Worm (Caenorhabditis elegans): ENCODE results near the gene nprt-1.

The nprt-1 gene

DNA sequence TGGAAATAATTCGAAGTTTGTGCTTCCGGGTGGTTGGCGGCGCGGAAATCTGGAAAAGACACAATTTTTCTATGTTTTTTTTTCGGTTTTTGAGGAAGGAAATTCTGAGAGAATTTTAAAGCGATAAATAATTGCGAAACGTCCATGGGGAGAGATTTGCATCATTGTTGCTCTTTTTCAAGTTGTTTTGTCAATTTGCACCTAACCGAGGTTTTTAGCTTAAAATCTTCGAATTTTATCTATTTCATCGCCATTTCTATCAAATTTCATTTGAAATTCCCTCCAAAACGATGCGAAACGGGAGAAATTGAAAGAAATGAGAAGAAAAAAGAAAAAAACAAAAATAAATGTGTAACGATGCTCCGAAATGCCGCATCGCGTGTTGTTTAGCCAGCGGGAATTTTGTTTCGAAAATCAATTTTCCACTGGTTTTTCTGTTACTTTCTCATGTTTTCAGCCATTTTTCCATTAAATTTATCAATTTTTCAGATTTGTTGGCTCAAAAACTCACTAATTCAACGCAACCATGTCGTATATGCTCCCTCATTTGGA is at the start of gene nprt-1, which contains the start of gene dib-1:
Gene nprt-1, minus strand, starts transcription at position 51 of the 552 bp plus-strand sequence.
Gene dib-1, plus strand, starts transcription at position 482 of the 552 bp plus-strand sequence.
- peak; percentile 21 for TF ChIP-seq sma-9 (GFP tag; optimal IDR thresholded peaks at IDR 0.05)
- no peak for TF ChIP-seq sma-9 (tag; optimal IDR thresholded peaks at IDR 0.05)
- peak; percentile 73 for TF ChIP-seq lin-13 (GFP tag; optimal IDR thresholded peaks at IDR 0.05)
- TF ChIP-seq nhr-6 (tag; optimal IDR thresholded peaks at IDR 0.05): peak; percentile 12
- TF ChIP-seq unc-55 (GFP tag; optimal IDR thresholded peaks at IDR 0.05): peak; percentile 87
- TF ChIP-seq fos-1 (tag; optimal IDR thresholded peaks at IDR 0.05): peak; percentile 3
- peak; percentile 35 for TF ChIP-seq nhr-25 (tag; optimal IDR thresholded peaks at IDR 0.05)
- peak; percentile 64 for TF ChIP-seq nhr-129 (tag; optimal IDR thresholded peaks at IDR 0.05)
- TF ChIP-seq lsy-2 (tag; optimal IDR thresholded peaks at IDR 0.05): peak; percentile 52 to 79
- peak; percentile 7 for TF ChIP-seq nhr-21 (tag; optimal IDR thresholded peaks at IDR 0.05)
- TF ChIP-seq unc-39 (tag; optimal IDR thresholded peaks at IDR 0.05): no peak
- TF ChIP-seq ceh-82 (tag; optimal IDR thresholded peaks at IDR 0.05): no peak
- peak; percentile 64 for TF ChIP-seq crh-2 (tag; optimal IDR thresholded peaks at IDR 0.05)
- no peak for TF ChIP-seq aly-2 (tag; optimal IDR thresholded peaks at IDR 0.05)
- peak; percentile 86 for TF ChIP-seq gmeb-1 (tag; optimal IDR thresholded peaks at IDR 0.05)
- peak; percentile 71 for TF ChIP-seq C34F6.9 (tag; optimal IDR thresholded peaks at IDR 0.05)

DNA sequence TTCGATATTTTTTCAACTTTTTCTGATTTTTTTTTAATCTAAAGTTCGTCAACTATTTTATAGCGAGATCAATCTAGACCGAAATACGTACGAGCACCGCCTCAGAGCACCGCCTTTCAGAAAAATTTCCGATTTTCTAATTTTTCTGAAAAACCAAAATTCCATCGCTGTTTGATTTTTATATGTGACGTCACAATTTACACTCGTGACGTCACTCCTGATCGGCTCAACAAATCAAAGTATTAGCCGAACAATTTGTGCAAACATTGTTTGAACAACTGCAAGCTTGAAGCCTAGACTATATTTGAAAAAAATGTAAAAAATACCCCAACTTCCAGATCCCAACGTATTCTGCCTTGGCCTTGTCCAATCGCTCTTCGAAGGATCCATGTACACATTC is 44.9 kb upstream of the nprt-1 start:
- TF ChIP-seq R02D3.7 (tag; optimal IDR thresholded peaks at IDR 0.05): no peak
- TF ChIP-seq crh-2 (tag; optimal IDR thresholded peaks at IDR 0.05): no peak
- no peak for TF ChIP-seq sem-4 (tag; optimal IDR thresholded peaks at IDR 0.05)
- TF ChIP-seq C34F6.9 (tag; optimal IDR thresholded peaks at IDR 0.05): no peak
- TF ChIP-seq nhr-77 (tag; optimal IDR thresholded peaks at IDR 0.05): no peak
- no peak for TF ChIP-seq nhr-12 (tag; optimal IDR thresholded peaks at IDR 0.05)
- no peak for TF ChIP-seq nhr-11 (tag; optimal IDR thresholded peaks at IDR 0.05)
- no peak for TF ChIP-seq mab-5 (tag; optimal IDR thresholded peaks at IDR 0.05)
- TF ChIP-seq blmp-1 (tag; optimal IDR thresholded peaks at IDR 0.05; ENCODE audit: insufficient read depth): no peak
- TF ChIP-seq snpc-4 (tag; optimal IDR thresholded peaks at IDR 0.05): no peak
- no peak for TF ChIP-seq alr-1 (tag; optimal IDR thresholded peaks at IDR 0.05)
- no peak for TF ChIP-seq egl-27 (tag; optimal IDR thresholded peaks at IDR 0.05)
- no peak for TF ChIP-seq mbf-1 (tag; optimal IDR thresholded peaks at IDR 0.05)

DNA sequence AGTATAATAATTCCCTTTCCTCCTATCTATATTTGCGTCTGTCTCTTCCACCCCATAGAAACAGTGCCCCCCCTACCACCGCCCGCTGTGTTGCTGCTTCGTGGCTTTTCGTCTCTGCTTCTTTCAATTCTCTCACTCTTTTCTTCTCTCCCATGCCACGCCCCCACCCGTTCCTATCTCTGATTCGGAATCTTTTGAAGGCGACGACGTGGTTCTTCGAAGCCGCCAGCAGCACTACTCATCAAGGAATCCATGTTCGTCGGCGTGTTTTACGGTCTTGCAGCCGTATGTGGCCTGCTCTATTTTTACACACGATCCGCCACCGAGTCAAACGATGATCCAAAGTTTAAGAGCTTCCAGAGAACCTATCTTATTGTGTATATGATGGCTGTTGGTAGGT is 41.0 kb upstream of the nprt-1 start, which contains the start of gene samt-1:
Gene samt-1, plus strand, starts transcription at position 176 of the 400 bp plus-strand sequence.
- TF ChIP-seq lin-11 (tag; optimal IDR thresholded peaks at IDR 0.05) (no peak), sem-4 (tag; optimal IDR thresholded peaks at IDR 0.05) (no peak), elt-1 (tag; optimal IDR thresholded peaks at IDR 0.05) (no peak), sma-9 (GFP tag; optimal IDR thresholded peaks at IDR 0.05) (no peak), sma-9 (tag; optimal IDR thresholded peaks at IDR 0.05) (no peak), ZK546.5 (tag; optimal IDR thresholded peaks at IDR 0.05) (no peak), mdl-1 (tag; optimal IDR thresholded peaks at IDR 0.05) (no peak), nhr-12 (tag; optimal IDR thresholded peaks at IDR 0.05) (no peak), blmp-1 (tag; optimal IDR thresholded peaks at IDR 0.05; ENCODE audit: insufficient read depth) (no peak), nhr-23 (tag; optimal IDR thresholded peaks at IDR 0.05) (no peak), nhr-129 (tag; optimal IDR thresholded peaks at IDR 0.05) (no peak), nhr-25 (tag; optimal IDR thresholded peaks at IDR 0.05) (no peak), unc-39 (tag; optimal IDR thresholded peaks at IDR 0.05) (no peak), crh-2 (tag; optimal IDR thresholded peaks at IDR 0.05) (no peak), C34F6.9 (tag; optimal IDR thresholded peaks at IDR 0.05) (no peak), egl-27 (tag; optimal IDR thresholded peaks at IDR 0.05) (no peak), gmeb-1 (tag; optimal IDR thresholded peaks at IDR 0.05) (no peak)

DNA sequence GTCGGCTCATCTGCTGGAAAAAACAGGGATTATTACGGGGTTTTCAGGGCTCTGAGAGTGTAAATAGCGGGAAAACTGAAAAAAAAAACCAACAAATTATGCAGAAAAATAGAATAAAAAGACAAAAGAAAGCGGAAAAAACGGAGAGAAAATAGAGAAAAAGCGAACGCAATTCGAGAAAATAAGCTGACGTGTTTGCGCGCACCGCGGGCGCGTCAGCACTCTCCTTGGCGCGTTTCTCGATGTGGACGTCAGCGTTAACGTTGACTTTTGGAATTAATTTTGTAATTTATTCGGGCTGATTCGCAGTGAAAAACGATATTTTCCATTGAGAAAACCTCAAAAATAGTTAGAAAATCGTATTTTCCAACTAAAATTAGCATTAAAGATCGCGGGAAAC is 38.2 kb upstream of the nprt-1 start, which contains the start of gene manf-1:
Gene manf-1, minus strand, starts transcription at position 13 of the 400 bp plus-strand sequence.
- TF ChIP-seq nhr-25 (tag; optimal IDR thresholded peaks at IDR 0.05): peak; percentile 59
- TF ChIP-seq nhr-237 (tag; optimal IDR thresholded peaks at IDR 0.05): no peak
- peak; percentile 33 for TF ChIP-seq sem-4 (tag; optimal IDR thresholded peaks at IDR 0.05)
- peak; percentile 51 for TF ChIP-seq fos-1 (tag; optimal IDR thresholded peaks at IDR 0.05)
- TF ChIP-seq lin-39 (tag; optimal IDR thresholded peaks at IDR 0.05): no peak
- TF ChIP-seq egl-27 (tag; optimal IDR thresholded peaks at IDR 0.05): no peak
- TF ChIP-seq ztf-11 (tag; optimal IDR thresholded peaks at IDR 0.05): no peak
- TF ChIP-seq ztf-4 (tag; optimal IDR thresholded peaks at IDR 0.05): no peak
- peak; percentile 83 for TF ChIP-seq gmeb-1 (tag; optimal IDR thresholded peaks at IDR 0.05)
- no peak for TF ChIP-seq blmp-1 (tag; optimal IDR thresholded peaks at IDR 0.05; ENCODE audit: insufficient read depth)
- TF ChIP-seq elt-3 (tag; optimal IDR thresholded peaks at IDR 0.05): no peak
- TF ChIP-seq mdl-1 (tag; optimal IDR thresholded peaks at IDR 0.05): no peak
- no peak for TF ChIP-seq dmd-4 (tag; optimal IDR thresholded peaks at IDR 0.05)
- no peak for TF ChIP-seq nhr-12 (tag; optimal IDR thresholded peaks at IDR 0.05)
- no peak for TF ChIP-seq nhr-10 (tag; optimal IDR thresholded peaks at IDR 0.05)
- no peak for TF ChIP-seq nhr-23 (tag; optimal IDR thresholded peaks at IDR 0.05)
- TF ChIP-seq lsy-2 (tag; optimal IDR thresholded peaks at IDR 0.05): peak; percentile 83 to 89
- no peak for TF ChIP-seq mbf-1 (tag; optimal IDR thresholded peaks at IDR 0.05)
- TF ChIP-seq zag-1 (tag; optimal IDR thresholded peaks at IDR 0.05): no peak
- TF ChIP-seq ceh-82 (tag; optimal IDR thresholded peaks at IDR 0.05): no peak
- TF ChIP-seq nhr-21 (tag; optimal IDR thresholded peaks at IDR 0.05): peak; percentile 50
- TF ChIP-seq alr-1 (tag; optimal IDR thresholded peaks at IDR 0.05): no peak
- peak; percentile 54 for TF ChIP-seq nhr-129 (tag; optimal IDR thresholded peaks at IDR 0.05)
- TF ChIP-seq R02D3.7 (tag; optimal IDR thresholded peaks at IDR 0.05): peak; percentile 7
- TF ChIP-seq unc-55 (GFP tag; optimal IDR thresholded peaks at IDR 0.05): peak; percentile 83
- TF ChIP-seq mab-5 (tag; optimal IDR thresholded peaks at IDR 0.05): peak; percentile 53
- peak; percentile 91 for TF ChIP-seq C34F6.9 (tag; optimal IDR thresholded peaks at IDR 0.05)
- peak; percentile 72 for TF ChIP-seq lin-11 (tag; optimal IDR thresholded peaks at IDR 0.05)
- no peak for TF ChIP-seq nhr-77 (tag; optimal IDR thresholded peaks at IDR 0.05)
- peak; percentile 28 for TF ChIP-seq sma-3 (GFP tag; optimal IDR thresholded peaks at IDR 0.05)
- TF ChIP-seq F13H6.1 (tag; optimal IDR thresholded peaks at IDR 0.05): peak; percentile 57
- TF ChIP-seq unc-62 (GFP tag; optimal IDR thresholded peaks at IDR 0.05): no peak
- peak; percentile 76 for TF ChIP-seq crh-2 (tag; optimal IDR thresholded peaks at IDR 0.05)

Measured in whole organism, L2 larva.